Fruit fly (Drosophila melanogaster) whole organism, embryonic: ENCODE measurements around the gene CG10660.

Experiments used
- Aef1 ChIP-seq: fragments of 200-800 bp; sonication (Bioruptor generic); IDR thresholded peaks from 3 replicates; pipeline ENCODE4 v1.3.6; 2022; ENCODE audit warnings: missing biosample characterization, missing genetic modification characterization
- Asciz ChIP-seq: fragments of 200-800 bp; sonication (Bioruptor generic); optimal IDR thresholded peaks from 2 replicates; lab custom pipeline; 2017; ENCODE audit warnings: missing biosample characterization, mild to moderate bottlenecking, missing genetic modification characterization, missing genetic modification reagents
- Atf-2 ChIP-seq: fragments of 200-800 bp; sonication (Bioruptor generic); optimal IDR thresholded peaks from 2 replicates; lab custom pipeline; 2016; ENCODE audit warnings: missing biosample characterization, missing genetic modification characterization
- CG10267 ChIP-seq: fragments of 200-800 bp; sonication (Bioruptor generic); optimal IDR thresholded peaks from 2 replicates; lab custom pipeline; 2018; ENCODE audit warnings: missing biosample characterization, mild to moderate bottlenecking, missing genetic modification characterization, moderate library complexity
- CG10959 ChIP-seq: fragments of 200-800 bp; sonication (Bioruptor generic); IDR thresholded peaks from 2 replicates; pipeline ENCODE4 v1.3.6; 2022; ENCODE audit warnings: missing biosample characterization, missing genetic modification characterization
- CG10979 ChIP-seq: fragments of 200-800 bp; sonication (Bioruptor generic); optimal IDR thresholded peaks from 2 replicates; lab custom pipeline; 2018; ENCODE audit warnings: missing biosample characterization, mild to moderate bottlenecking, missing genetic modification characterization, moderate library complexity
- CG11723 ChIP-seq: fragments of 200-800 bp; sonication (Bioruptor generic); optimal IDR thresholded peaks from 2 replicates; lab custom pipeline; 2017; ENCODE audit warnings: missing biosample characterization, mild to moderate bottlenecking, missing genetic modification characterization
- CG12769 ChIP-seq: fragments of 200-800 bp; sonication (Bioruptor generic); optimal IDR thresholded peaks from 2 replicates; lab custom pipeline; 2019; ENCODE audit warnings: missing biosample characterization, mild to moderate bottlenecking, missing genetic modification characterization, moderate library complexity
- CG13296 ChIP-seq: fragments of 200-800 bp; sonication (Bioruptor generic); optimal IDR thresholded peaks from 3 replicates; lab custom pipeline; 2018; ENCODE audit warnings: missing biosample characterization, mild to moderate bottlenecking, missing genetic modification characterization
- CG13624 ChIP-seq: fragments of 200-800 bp; sonication (Bioruptor generic); optimal IDR thresholded peaks from 2 replicates; lab custom pipeline; 2016; ENCODE audit warnings: missing biosample characterization, missing genetic modification characterization
- CG14965 ChIP-seq: fragments of 200-800 bp; sonication (Bioruptor generic); optimal IDR thresholded peaks from 2 replicates; lab custom pipeline; 2016; ENCODE audit warnings: missing biosample characterization, missing genetic modification characterization, borderline replicate concordance
- CG15269 ChIP-seq: fragments of 200-800 bp; sonication (Bioruptor generic); optimal IDR thresholded peaks from 2 replicates; lab custom pipeline; 2018; ENCODE audit warnings: missing biosample characterization, mild to moderate bottlenecking, missing genetic modification characterization, moderate library complexity
- CG17829 ChIP-seq: fragments of 200-800 bp; optimal IDR thresholded peaks from 2 replicates; lab custom pipeline; 2019; ENCODE audit warnings: missing biosample characterization, mild to moderate bottlenecking, missing genetic modification characterization, moderate library complexity
- CG18262 ChIP-seq: fragments of 200-800 bp; optimal IDR thresholded peaks from 3 replicates; lab custom pipeline; 2019; ENCODE audit warnings: missing biosample characterization, mild to moderate bottlenecking, missing genetic modification characterization, moderate library complexity
- CG18619 ChIP-seq: fragments of 200-800 bp; sonication (Bioruptor generic); optimal IDR thresholded peaks from 3 replicates; lab custom pipeline; 2017; ENCODE audit warnings: missing biosample characterization, mild to moderate bottlenecking, missing genetic modification characterization
- CG2712 ChIP-seq: fragments of 200-800 bp; optimal IDR thresholded peaks from 3 replicates; lab custom pipeline; 2019; ENCODE audit warnings: missing biosample characterization, mild to moderate bottlenecking, missing genetic modification characterization, moderate library complexity
- CG32767 ChIP-seq: fragments of 200-800 bp; sonication (Bioruptor generic); IDR thresholded peaks from 2 replicates; pipeline ENCODE4 v1.3.6; 2022; ENCODE audit warnings: missing biosample characterization, missing genetic modification characterization
- CG3726 ChIP-seq: fragments of 200-800 bp; sonication (Bioruptor generic); IDR thresholded peaks from 3 replicates; pipeline ENCODE4, ENCODE4 v1.3.6; 2022; ENCODE audit warnings: missing biosample characterization, missing genetic modification characterization
- CG4360 ChIP-seq: fragments of 200-800 bp; sonication (Bioruptor generic); IDR thresholded peaks from 2 replicates; pipeline ENCODE4 v1.3.6; 2022; ENCODE audit warnings: missing biosample characterization, missing genetic modification characterization
- CG43689 ChIP-seq: fragments of 200-800 bp; sonication (Bioruptor generic); IDR thresholded peaks from 2 replicates; pipeline ENCODE4 v1.3.6; 2022; ENCODE audit warnings: missing biosample characterization, missing genetic modification characterization
- CG4404 ChIP-seq: fragments of 200-800 bp; sonication (Bioruptor generic); IDR thresholded peaks from 2 replicates; pipeline ENCODE4 v1.3.6; 2022; ENCODE audit warnings: missing biosample characterization, missing genetic modification characterization
- CG6654 ChIP-seq: fragments of 200-800 bp; sonication (Bioruptor generic); optimal IDR thresholded peaks from 2 replicates; lab custom pipeline; 2017; ENCODE audit warnings: missing biosample characterization, mild to moderate bottlenecking, missing genetic modification characterization
- CG9727 ChIP-seq: fragments of 200-800 bp; sonication (Bioruptor generic); optimal IDR thresholded peaks from 3 replicates; lab custom pipeline; 2017; ENCODE audit warnings: missing biosample characterization, mild to moderate bottlenecking, missing genetic modification characterization
- Dll ChIP-seq: fragments of 200-800 bp; sonication (Bioruptor generic); IDR thresholded peaks from 4 replicates; pipeline ENCODE4 v1.3.6; 2022; ENCODE audit warnings: missing biosample characterization, missing genetic modification characterization; ENCODE audit not compliant: partially characterized antibody
- Ets97D ChIP-seq: fragments of 200-800 bp; sonication (Bioruptor generic); optimal IDR thresholded peaks from 3 replicates; lab custom pipeline; 2016; ENCODE audit warnings: missing biosample characterization, missing genetic modification characterization
- Meics ChIP-seq: fragments of 200-800 bp; sonication (Bioruptor generic); optimal IDR thresholded peaks from 2 replicates; lab custom pipeline; 2017; ENCODE audit warnings: missing biosample characterization, mild to moderate bottlenecking, missing genetic modification characterization
- Taf1 ChIP-seq: fragments of 200-800 bp; sonication (Bioruptor generic); IDR thresholded peaks from 2 replicates; pipeline ENCODE4 v1.3.6; 2022; ENCODE audit warnings: missing biosample characterization, missing genetic modification characterization
- Xbp1 ChIP-seq: fragments of 200-800 bp; sonication (Bioruptor generic); optimal IDR thresholded peaks from 3 replicates; lab custom pipeline; 2016; ENCODE audit warnings: missing biosample characterization, mild to moderate bottlenecking, missing genetic modification characterization
- YL-1 ChIP-seq: fragments of 200-800 bp; sonication (Bioruptor generic); optimal IDR thresholded peaks from 3 replicates; lab custom pipeline; 2017; ENCODE audit warnings: missing biosample characterization, mild to moderate bottlenecking, missing genetic modification characterization
- al ChIP-seq: fragments of 200-800 bp; sonication (Bioruptor generic); IDR thresholded peaks from 2 replicates; pipeline ENCODE4 v1.3.6; 2022; ENCODE audit warnings: missing biosample characterization, missing genetic modification characterization
- ash1 ChIP-seq: fragments of 200-800 bp; sonication (Bioruptor generic); optimal IDR thresholded peaks from 2 replicates; lab custom pipeline; 2018; ENCODE audit warnings: missing biosample characterization, mild to moderate bottlenecking, missing genetic modification characterization
- br ChIP-seq: fragments of >200 bp; optimal IDR thresholded peaks from 2 replicates; lab custom pipeline; 2017
- dm ChIP-seq: fragments of 200-800 bp; sonication (Bioruptor generic); optimal IDR thresholded peaks from 3 replicates; lab custom pipeline; 2016; ENCODE audit warnings: missing biosample characterization, missing genetic modification characterization
- dmrt11E ChIP-seq: fragments of 200-800 bp; sonication (Bioruptor generic); optimal IDR thresholded peaks from 3 replicates; lab custom pipeline; 2018; ENCODE audit warnings: missing biosample characterization, mild to moderate bottlenecking, missing genetic modification characterization, moderate library complexity
- gce ChIP-seq: fragments of 200-800 bp; sonication (Bioruptor generic); IDR thresholded peaks from 3 replicates; pipeline ENCODE4 v1.3.6; 2022; ENCODE audit warnings: missing biosample characterization, missing genetic modification characterization
- gem ChIP-seq: fragments of 200-800 bp; sonication (Bioruptor generic); optimal IDR thresholded peaks from 2 replicates; lab custom pipeline; 2019; ENCODE audit warnings: missing biosample characterization, mild to moderate bottlenecking, missing genetic modification characterization, moderate library complexity
- jing ChIP-seq: fragments of 200-800 bp; sonication (Bioruptor generic); optimal IDR thresholded peaks from 2 replicates; lab custom pipeline; 2018; ENCODE audit warnings: missing biosample characterization, mild to moderate bottlenecking, missing genetic modification characterization
- nerfin-2 ChIP-seq: fragments of 200-800 bp; sonication (Bioruptor generic); IDR thresholded peaks from 2 replicates; pipeline ENCODE4 v1.3.6; 2022; ENCODE audit warnings: missing biosample characterization, missing genetic modification characterization; ENCODE audit not compliant: partially characterized antibody
- p53 ChIP-seq: fragments of 200-800 bp; sonication (Bioruptor generic); optimal IDR thresholded peaks from 2 replicates; lab custom pipeline; 2016; ENCODE audit warnings: missing biosample characterization, missing genetic modification characterization
- pb ChIP-seq: fragments of 200-800 bp; sonication (Bioruptor generic); optimal IDR thresholded peaks from 3 replicates; lab custom pipeline; 2016; ENCODE audit warnings: missing biosample characterization, missing genetic modification characterization
- pnt ChIP-seq: fragments of 200-800 bp; sonication (Bioruptor generic); optimal IDR thresholded peaks from 3 replicates; lab custom pipeline; 2016; ENCODE audit warnings: missing biosample characterization, missing genetic modification characterization
- row ChIP-seq: fragments of 200-800 bp; sonication (Bioruptor generic); IDR thresholded peaks from 3 replicates; pipeline ENCODE4 v1.3.6; 2022; ENCODE audit warnings: missing biosample characterization, missing genetic modification characterization
- run ChIP-seq: fragments of 200-800 bp; sonication (Bioruptor generic); optimal IDR thresholded peaks from 3 replicates; lab custom pipeline; 2018; ENCODE audit warnings: missing biosample characterization, mild to moderate bottlenecking, missing genetic modification characterization
- salm ChIP-seq: fragments of 200-800 bp; sonication (Bioruptor generic); optimal IDR thresholded peaks from 2 replicates; lab custom pipeline; 2018; ENCODE audit warnings: missing biosample characterization, mild to moderate bottlenecking, missing genetic modification characterization
- sd ChIP-seq: fragments of 200-800 bp; sonication (Bioruptor generic); optimal IDR thresholded peaks from 3 replicates; lab custom pipeline; 2018; ENCODE audit warnings: missing biosample characterization, mild to moderate bottlenecking, missing genetic modification characterization, moderate library complexity
- sens ChIP-seq: fragments of 200-800 bp; sonication (Bioruptor generic); peaks from one replicate; lab custom pipeline; 2016; ENCODE audit warnings: missing biosample characterization, missing genetic modification characterization
- sr ChIP-seq: fragments of 200-800 bp; sonication (Bioruptor generic); IDR thresholded peaks from 3 replicates; pipeline ENCODE4 v1.3.6; 2022; ENCODE audit warnings: missing biosample characterization, missing genetic modification characterization
- zf30C ChIP-seq: fragments of 200-800 bp; sonication (Bioruptor generic); optimal IDR thresholded peaks from 3 replicates; lab custom pipeline; 2018; ENCODE audit warnings: missing biosample characterization, mild to moderate bottlenecking, missing genetic modification characterization

Gene CG10660

dm6 chr3L:12456916-12457662 lies 33.4 kb downstream of the CG10660 start (continued):
- no peak for TF ChIP-seq CG14965 (GFP tag; lab: Kevin White, UChicago)
- no peak for TF ChIP-seq p53 (GFP tag; lab: Kevin White, UChicago)
- peak; percentile 78 for TF ChIP-seq salm (tag; lab: Kevin White, UChicago)
- TF ChIP-seq ash1 (GFP tag; lab: Kevin White, UChicago), result no peak
- no peak; the same call in 2 of the 3 replicates for TF ChIP-seq CG3726
- peak; percentile 28; the same call in 2 of the 3 replicates for TF ChIP-seq Aef1 (GFP tag; lab: Robert Waterston, UW)
- TF ChIP-seq nerfin-2 (GFP tag; lab: Robert Waterston, UW), result no peak
- peak; percentile 17 for TF ChIP-seq dm (GFP tag; lab: Kevin White, UChicago)
- peak; percentile 76 for TF ChIP-seq CG15269 (tag; lab: Kevin White, UChicago)
- peak; percentile 72 for TF ChIP-seq CG18619 (GFP tag; lab: Kevin White, UChicago)
- no peak for TF ChIP-seq CG13624
- peak; percentile 85 for TF ChIP-seq Asciz (GFP tag; lab: Kevin White, UChicago)
- peak; percentile 26 for TF ChIP-seq CG6654 (GFP tag; lab: Kevin White, UChicago)
- TF ChIP-seq Atf-2, result peak; percentile 31
- no peak for TF ChIP-seq Ets97D (GFP tag; lab: Kevin White, UChicago)
- TF ChIP-seq Xbp1 (GFP tag; lab: Kevin White, UChicago), result peak; percentile 79
- TF ChIP-seq, all 482 proteins: peak for 256

dm6 chr3L:12455034-12455433 lies 35.4 kb downstream of the CG10660 start:
- TF ChIP-seq CG4360 (GFP tag; lab: Robert Waterston, UW) (no peak), sd (tag; lab: Kevin White, UChicago) (no peak), run (no peak), pb (GFP tag; lab: Kevin White, UChicago) (no peak), pnt (GFP tag; lab: Kevin White, UChicago) (no peak), CG10959 (GFP tag; lab: Robert Waterston, UW) (no peak), CG13296 (GFP tag; lab: Kevin White, UChicago) (no peak), sr (no peak), Meics (GFP tag; lab: Kevin White, UChicago) (no peak), CG32767 (GFP tag; lab: Robert Waterston, UW) (no peak), br (lab: Kevin White, UChicago) (no peak), al (GFP tag; lab: Robert Waterston, UW) (no peak), CG43689 (no peak), jing (GFP tag; lab: Kevin White, UChicago) (no peak), Taf1 (GFP tag; lab: Robert Waterston, UW) (no peak), gce (GFP tag; lab: Robert Waterston, UW) (no peak)

- TF ChIP-seq ash1 (GFP tag; lab: Kevin White, UChicago) (no peak), dmrt11E (tag; lab: Kevin White, UChicago) (peak; percentile 59), CG4404 (GFP tag; lab: Robert Waterston, UW) (peak; percentile 34; the same call in 1 of the 2 replicates), Dll (GFP tag; lab: Robert Waterston, UW) (no peak), CG10267 (peak; percentile 16), gem (tag; lab: Kevin White, UChicago) (peak; percentile 31), pnt (GFP tag; lab: Kevin White, UChicago) (no peak), sens (GFP tag; lab: Kevin White, UChicago) (peak; percentile 74), zf30C (GFP tag; lab: Kevin White, UChicago) (peak; percentile 84), CG2712 (tag; lab: Kevin White, UChicago) (peak; percentile 52), CG9727 (peak; percentile 53), YL-1 (no peak), CG17829 (tag; lab: Kevin White, UChicago) (peak; percentile 12), CG12769 (tag; lab: Kevin White, UChicago) (no peak), row (GFP tag; lab: Robert Waterston, UW) (0 out of 3 replicates have a peak, but pooled peaks have one; percentile 17), CG18262 (tag; lab: Kevin White, UChicago) (peak; percentile 30), CG11723 (GFP tag; lab: Kevin White, UChicago) (no peak), CG10979 (peak; percentile 42)
Measured at dm6 chr3L:12453529-12453928, 36.9 kb downstream of the CG10660 start.
